Worm (Caenorhabditis elegans) whole organism, late embryonic: ENCODE data around the gene gur-3.

Experiments used
- K02D7.2 ChIP-seq: sonication (generic microtip); optimal IDR thresholded peaks from 2 replicates; lab custom pipeline; 2017; ENCODE audit warnings: mild to moderate bottlenecking, missing genetic modification characterization, missing compliant biosample characterization
- ama-1 ChIP-seq: fragments of 150-350 bp; optimal IDR thresholded peaks from 2 replicates; lab custom pipeline; 2014
- elt-2 ChIP-seq: sonication (generic microtip); optimal IDR thresholded peaks from 2 replicates; lab custom pipeline; 2016; ENCODE audit warnings: missing genetic modification reagents, missing genetic modification characterization, missing compliant biosample characterization
- elt-4 ChIP-seq: sonication (generic microtip); optimal IDR thresholded peaks from 2 replicates; lab custom pipeline; 2016; ENCODE audit warnings: missing genetic modification characterization, missing compliant biosample characterization
- ets-4 ChIP-seq: sonication (generic microtip); optimal IDR thresholded peaks from 2 replicates; lab custom pipeline; 2016; ENCODE audit warnings: missing genetic modification characterization, missing compliant biosample characterization
- fkh-10 ChIP-seq: fragments of 150-350 bp; optimal IDR thresholded peaks from 2 replicates; lab custom pipeline; 2014; ENCODE audit warnings: missing biosample characterization, missing genetic modification reagents, missing genetic modification characterization
- hlh-13 ChIP-seq: fragments of 200-800 bp; sonication (Bioruptor generic); optimal IDR thresholded peaks from 2 replicates; lab custom pipeline; 2018; ENCODE audit warnings: mild to moderate bottlenecking, missing genetic modification characterization, missing compliant biosample characterization
- hlh-15 ChIP-seq: sonication (generic microtip); optimal IDR thresholded peaks from 2 replicates; lab custom pipeline; 2016; ENCODE audit warnings: missing genetic modification characterization, missing compliant biosample characterization
- nfya-1 ChIP-seq: sonication (generic microtip); optimal IDR thresholded peaks from 2 replicates; lab custom pipeline; 2017; ENCODE audit warnings: missing genetic modification characterization, mild to moderate bottlenecking, missing compliant biosample characterization, antibody characterized with exemption, moderate library complexity
- nhr-11 ChIP-seq: fragments of 150-350 bp; optimal IDR thresholded peaks from 2 replicates; lab custom pipeline; 2014; ENCODE audit warnings: missing biosample characterization, missing genetic modification characterization
- pha-4 ChIP-seq: fragments of 150-350 bp; optimal IDR thresholded peaks from 2 replicates; lab custom pipeline; 2018; ENCODE audit warnings: missing biosample characterization, missing genetic modification reagents, missing genetic modification characterization
- ref-2 ChIP-seq: sonication (generic microtip); optimal IDR thresholded peaks from 2 replicates; lab custom pipeline; 2016; ENCODE audit warnings: missing genetic modification characterization, missing compliant biosample characterization
- rnt-1 ChIP-seq: sonication (generic microtip); optimal IDR thresholded peaks from 2 replicates; lab custom pipeline; 2016; ENCODE audit warnings: missing genetic modification characterization, missing compliant biosample characterization
- unc-86 ChIP-seq: sonication (generic microtip); optimal IDR thresholded peaks from 2 replicates; lab custom pipeline; 2016; ENCODE audit warnings: missing genetic modification characterization, missing compliant biosample characterization

DNA sequence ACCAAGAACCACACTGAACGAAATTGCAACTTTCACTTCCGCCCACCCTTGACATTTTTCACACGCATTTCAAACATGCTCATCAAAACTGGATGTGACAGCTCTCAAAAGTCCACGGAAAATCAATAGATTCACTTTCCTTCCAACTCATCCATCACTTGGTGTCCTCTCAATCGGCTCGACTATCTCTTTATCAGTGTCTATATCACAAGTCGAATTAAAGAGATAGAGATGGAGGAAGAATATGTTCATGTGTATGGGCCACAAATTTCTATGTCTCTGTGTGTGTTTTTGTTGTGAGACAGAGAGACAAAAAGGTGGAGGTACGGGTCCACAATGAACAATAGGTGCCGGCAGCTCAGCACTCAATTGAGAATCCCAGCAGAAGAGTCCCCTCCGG lies 4.4 kb upstream of the gur-3 start:
- no peak for TF ChIP-seq ets-4
- no peak for TF ChIP-seq pha-4
- peak; percentile 70 for TF ChIP-seq rnt-1 (tag; lab: Kevin White, UChicago)
- TF ChIP-seq elt-4 (tag; lab: Kevin White, UChicago), result no peak
- TF ChIP-seq ama-1 (lab: Kevin White, UChicago), result no peak
- TF ChIP-seq elt-2, result no peak
- TF ChIP-seq ref-2 (tag; lab: Kevin White, UChicago), result no peak
- TF ChIP-seq nfya-1 (tag; lab: Kevin White, UChicago), result no peak
- no peak for TF ChIP-seq fkh-10 (GFP tag; lab: Kevin White, UChicago)
- no peak for TF ChIP-seq unc-86
- TF ChIP-seq nhr-11 (tag; lab: Kevin White, UChicago), result no peak
- TF ChIP-seq hlh-13 (GFP tag; lab: Kevin White, UChicago), result no peak
- no peak for TF ChIP-seq K02D7.2 (tag; lab: Kevin White, UChicago)
- TF ChIP-seq hlh-15, result no peak
